Worm (Caenorhabditis elegans) whole organism, young adult: ENCODE measurements around the gene F13A7.7.

Experiments used
- B0019.2 ChIP-seq: fragments of 200-800 bp; sonication (Bioruptor generic); conservative IDR thresholded peaks from 2 replicates; pipeline ENCODE4 v1.3.6; 2022; ENCODE audit warnings: missing genetic modification reagents, missing genetic modification characterization, missing compliant biosample characterization
- B0336.3 ChIP-seq: fragments of 200-800 bp; sonication (Bioruptor generic); IDR thresholded peaks from 2 replicates; pipeline ENCODE4 v1.3.6; 2022; ENCODE audit warnings: missing genetic modification characterization, missing compliant biosample characterization
- C17E4.6 ChIP-seq: fragments of 200-800 bp; sonication (Bioruptor generic); IDR thresholded peaks from 2 replicates; pipeline ENCODE4 v1.3.6; 2022; ENCODE audit warnings: missing genetic modification reagents, missing genetic modification characterization, missing compliant biosample characterization
- F49E8.2 ChIP-seq: sonication (generic microtip); optimal IDR thresholded peaks from 3 replicates; lab custom pipeline; 2017; ENCODE audit warnings: missing genetic modification characterization, mild to moderate bottlenecking, missing compliant biosample characterization, antibody characterized with exemption, moderate library complexity; ENCODE audit not compliant: insufficient read depth
- Y56A3A.18 ChIP-seq: fragments of 200-800 bp; sonication (Bioruptor generic); IDR thresholded peaks from 2 replicates; pipeline ENCODE4 v1.3.6; 2022; ENCODE audit warnings: missing genetic modification reagents, missing genetic modification characterization, missing compliant biosample characterization
- Y67H2A.10 ChIP-seq: fragments of 200-800 bp; sonication (Bioruptor generic); conservative IDR thresholded peaks from 2 replicates; pipeline ENCODE4 v1.3.6; 2022; ENCODE audit warnings: missing genetic modification reagents, missing genetic modification characterization, missing compliant biosample characterization
- Y79H2A.3 ChIP-seq: fragments of 200-800 bp; sonication (Bioruptor generic); conservative IDR thresholded peaks from 2 replicates; pipeline ENCODE4 v1.3.6; 2022; ENCODE audit warnings: missing genetic modification reagents, missing genetic modification characterization, missing compliant biosample characterization
- Y95B8A.8 ChIP-seq: fragments of 200-800 bp; sonication (Bioruptor generic); IDR thresholded peaks from 2 replicates; pipeline ENCODE4 v1.3.6; 2022; ENCODE audit warnings: missing genetic modification reagents, missing genetic modification characterization, missing compliant biosample characterization
- ama-1 ChIP-seq, 3 experiments: fragments of 150-350 bp in 1 of 3; sonication (generic microtip) in 2 of 3; optimal IDR thresholded peaks; 2 replicates each; lab custom pipeline; 2014 to 2018; ENCODE audit warnings: missing biosample characterization in 2 of 3, missing genetic modification characterization in 2 of 3, missing genetic modification reagents in 2 of 3
- atf-7 ChIP-seq: sonication (generic microtip); optimal IDR thresholded peaks from 2 replicates; lab custom pipeline; 2017; ENCODE audit warnings: mild to moderate bottlenecking, missing genetic modification characterization, missing compliant biosample characterization
- athp-1 ChIP-seq: sonication (generic microtip); optimal IDR thresholded peaks from 2 replicates; lab custom pipeline; 2017; ENCODE audit warnings: mild to moderate bottlenecking, missing genetic modification characterization, missing compliant biosample characterization
- attf-6 ChIP-seq: fragments of 200-800 bp; sonication (Bioruptor generic); IDR thresholded peaks from 2 replicates; pipeline ENCODE4 v1.3.6; 2022; ENCODE audit warnings: missing genetic modification reagents, missing genetic modification characterization, missing compliant biosample characterization
- cebp-1 ChIP-seq, 2 experiments: fragments of 200-800 bp in 1 of 2; sonication (Bioruptor generic) in 1 of 2; sonication (generic microtip) in 1 of 2; IDR thresholded peaks in 1 of 2; optimal IDR thresholded peaks in 1 of 2; 2 replicates each; pipeline versions ENCODE4 v1.3.6 to Lab custom; 2017 to 2022; ENCODE audit warnings: missing compliant biosample characterization in 2 of 2, missing genetic modification characterization in 2 of 2, mild to moderate bottlenecking in 1 of 2, missing genetic modification reagents in 1 of 2, moderate library complexity in 1 of 2
- chd-7 ChIP-seq: sonication (generic microtip); optimal IDR thresholded peaks from 2 replicates; lab custom pipeline; 2016; ENCODE audit warnings: mild to moderate bottlenecking, missing genetic modification characterization, moderate library complexity, missing compliant biosample characterization
- die-1 ChIP-seq: sonication (generic microtip); optimal IDR thresholded peaks from 2 replicates; lab custom pipeline; 2016; ENCODE audit warnings: missing genotype, mild to moderate bottlenecking, missing genetic modification characterization, missing compliant biosample characterization
- egl-18 ChIP-seq: fragments of 200-800 bp; sonication (Bioruptor generic); IDR thresholded peaks from 2 replicates; pipeline ENCODE4 v1.3.6; 2022; ENCODE audit warnings: missing genetic modification reagents, missing genetic modification characterization, missing compliant biosample characterization
- him-1 ChIP-seq: sonication (generic microtip); optimal IDR thresholded peaks from 2 replicates; lab custom pipeline; 2016; ENCODE audit warnings: missing genotype, missing genetic modification reagents, missing genetic modification characterization, missing compliant biosample characterization
- hmg-1.2 ChIP-seq: fragments of 200-800 bp; sonication (Bioruptor generic); IDR thresholded peaks from 2 replicates; pipeline ENCODE4 v1.3.6; 2022; ENCODE audit warnings: missing genetic modification reagents, missing genetic modification characterization, missing compliant biosample characterization
- hsf-1 ChIP-seq: fragments of 200-800 bp; sonication (Bioruptor generic); IDR thresholded peaks from 2 replicates; pipeline ENCODE4 v1.3.6; 2022; ENCODE audit warnings: missing genetic modification reagents, missing genetic modification characterization, missing compliant biosample characterization
- lin-40 ChIP-seq: sonication (generic microtip); optimal IDR thresholded peaks from 2 replicates; lab custom pipeline; 2016; ENCODE audit warnings: missing genetic modification characterization, mild to moderate bottlenecking, missing compliant biosample characterization, missing genotype, missing genetic modification reagents
- lir-1 ChIP-seq: fragments of 200-800 bp; sonication (Bioruptor generic); conservative IDR thresholded peaks from 2 replicates; pipeline ENCODE4 v1.3.6; 2022; ENCODE audit warnings: missing genetic modification reagents, missing genetic modification characterization, missing compliant biosample characterization
- lsy-27 ChIP-seq: sonication (generic microtip); optimal IDR thresholded peaks from 2 replicates; lab custom pipeline; 2017; ENCODE audit warnings: missing genetic modification characterization, mild to moderate bottlenecking, missing compliant biosample characterization, antibody characterized with exemption, missing genotype, borderline replicate concordance; ENCODE audit not compliant: insufficient read depth
- mel-28 ChIP-seq: sonication (generic microtip); optimal IDR thresholded peaks from 2 replicates; lab custom pipeline; 2016; ENCODE audit warnings: borderline replicate concordance, mild to moderate bottlenecking, missing genetic modification characterization, missing compliant biosample characterization
- mxl-1 ChIP-seq: sonication (generic microtip); optimal IDR thresholded peaks from 2 replicates; lab custom pipeline; 2016; ENCODE audit warnings: missing genetic modification characterization, missing compliant biosample characterization
- nfya-1 ChIP-seq: sonication (generic microtip); optimal IDR thresholded peaks from 2 replicates; lab custom pipeline; 2017; ENCODE audit warnings: antibody characterized with exemption, missing compliant biosample characterization, missing genetic modification characterization, borderline replicate concordance; ENCODE audit not compliant: insufficient read depth
- nfyb-1 ChIP-seq: fragments of 200-800 bp; sonication (Bioruptor generic); IDR thresholded peaks from 2 replicates; pipeline ENCODE4 v1.3.6; 2022; ENCODE audit warnings: missing genetic modification reagents, missing genetic modification characterization, missing compliant biosample characterization
- nhr-80 ChIP-seq: sonication (generic microtip); optimal IDR thresholded peaks from 2 replicates; lab custom pipeline; 2016; ENCODE audit warnings: missing genetic modification characterization, missing compliant biosample characterization
- rcor-1 ChIP-seq: fragments of 200-800 bp; sonication (Bioruptor generic); IDR thresholded peaks from 2 replicates; pipeline ENCODE4 v1.3.6; 2022; ENCODE audit warnings: missing genetic modification reagents, missing genetic modification characterization, missing compliant biosample characterization
- sdz-38 ChIP-seq: sonication (generic microtip); optimal IDR thresholded peaks from 2 replicates; lab custom pipeline; 2016; ENCODE audit warnings: missing genotype, missing genetic modification characterization, missing compliant biosample characterization
- snpc-1.3 ChIP-seq: sonication (generic microtip); optimal IDR thresholded peaks from 2 replicates; lab custom pipeline; 2017; ENCODE audit warnings: missing genetic modification characterization, mild to moderate bottlenecking, missing compliant biosample characterization, antibody characterized with exemption, moderate library complexity, missing genotype, missing genetic modification reagents; ENCODE audit not compliant: insufficient read depth
- snpc-4 ChIP-seq, 5 experiments: fragments of 150-350 bp in 1 of 5; sonication (generic microtip) in 4 of 5; optimal IDR thresholded peaks; 2 replicates each; lab custom pipeline; 2014 to 2018; ENCODE audit warnings: missing genetic modification characterization in 5 of 5, missing biosample characterization in 3 of 5, antibody characterized with exemption in 2 of 5, mild to moderate bottlenecking in 2 of 5, missing compliant biosample characterization in 2 of 5, missing genotype in 2 of 5, moderate library complexity in 2 of 5, missing genetic modification reagents in 1 of 5
- somi-1 ChIP-seq: fragments of 200-800 bp; sonication (Bioruptor generic); optimal IDR thresholded peaks from 2 replicates; lab custom pipeline; 2018; ENCODE audit warnings: mild to moderate bottlenecking, missing genetic modification characterization, missing compliant biosample characterization
- tbp1 ChIP-seq: fragments of 200-800 bp; sonication (Bioruptor generic); optimal IDR thresholded peaks from 2 replicates; lab custom pipeline; 2018; ENCODE audit warnings: mild to moderate bottlenecking, missing genetic modification characterization, missing compliant biosample characterization
- unc-62 ChIP-seq: fragments of 150-350 bp; optimal IDR thresholded peaks from 2 replicates; lab custom pipeline; 2014; ENCODE audit warnings: missing biosample characterization, missing genetic modification reagents, missing genetic modification characterization
- ztf-26 ChIP-seq: sonication (generic microtip); optimal IDR thresholded peaks from 2 replicates; lab custom pipeline; 2017; ENCODE audit warnings: missing genetic modification characterization, missing compliant biosample characterization
- ztf-28 ChIP-seq: fragments of 200-800 bp; sonication (Bioruptor generic); IDR thresholded peaks from 2 replicates; pipeline ENCODE4 v1.3.6; 2022; ENCODE audit warnings: missing genetic modification reagents, missing genetic modification characterization, missing compliant biosample characterization
- ztf-3 ChIP-seq: fragments of 200-800 bp; sonication (Bioruptor generic); optimal IDR thresholded peaks from 2 replicates; lab custom pipeline; 2018; ENCODE audit warnings: mild to moderate bottlenecking, missing genetic modification characterization, missing compliant biosample characterization

The F13A7.7 gene

ce11 chrV:16368143-16368542 lies 15.5 kb downstream of the F13A7.7 start:
- TF ChIP-seq ztf-26 (tag; lab: Kevin White, UChicago) (no peak), ama-1 (optimal IDR thresholded peaks at IDR 0.05; lab: Kevin White, UChicago) (no peak), ama-1 (GFP tag; optimal IDR thresholded peaks at IDR 0.05; lab: Kevin White, UChicago) (no peak), ztf-3 (GFP tag; lab: Kevin White, UChicago) (no peak), mxl-1 (tag; lab: Kevin White, UChicago) (no peak), Y56A3A.18 (GFP tag; lab: Robert Waterston, UW) (no peak), die-1 (tag; lab: Kevin White, UChicago) (no peak), hsf-1 (no peak), snpc-4 (GFP tag; optimal IDR thresholded peaks at IDR 0.05; lab: Kevin White, UChicago) (no peak), snpc-4 (tag; optimal IDR thresholded peaks at IDR 0.05; lab: Kevin White, UChicago) (no peak), lsy-27 (no peak), F49E8.2 (tag; lab: Kevin White, UChicago) (no peak), snpc-1.3 (tag; lab: Kevin White, UChicago) (no peak), egl-18 (GFP tag; lab: Robert Waterston, UW) (no peak), lin-40 (tag; lab: Kevin White, UChicago) (no peak), nfya-1 (tag; lab: Kevin White, UChicago) (no peak), atf-7 (tag; lab: Kevin White, UChicago) (no peak)

- TF ChIP-seq nfyb-1 (0 out of 2 replicates have a peak, but pooled peaks have one; percentile 14), mel-28 (no peak), Y67H2A.10 (GFP tag; lab: Robert Waterston, UW) (no peak), somi-1 (GFP tag; lab: Kevin White, UChicago) (no peak), Y56A3A.18 (GFP tag; lab: Robert Waterston, UW) (0 out of 2 replicates have a peak, but pooled peaks have one; percentile 42), C17E4.6 (no peak), chd-7 (tag; lab: Kevin White, UChicago) (no peak), lin-40 (tag; lab: Kevin White, UChicago) (no peak), B0019.2 (GFP tag; lab: Robert Waterston, UW) (0 out of 2 replicates have a peak, but pooled peaks have one; percentile 34), sdz-38 (tag; lab: Kevin White, UChicago) (no peak), Y95B8A.8 (GFP tag; lab: Robert Waterston, UW) (0 out of 2 replicates have a peak, but pooled peaks have one; percentile 25), B0336.3 (GFP tag; lab: Robert Waterston, UW) (peak; percentile 21; the same call in 1 of the 2 replicates), ztf-28 (GFP tag; lab: Robert Waterston, UW) (no peak), rcor-1 (GFP tag; lab: Robert Waterston, UW) (no peak), him-1 (no peak), Y79H2A.3 (GFP tag; lab: Robert Waterston, UW) (no peak), tbp1 (no peak)
These were observed 16.1 kb downstream of the F13A7.7 start, which contains the start of gene W08G11.3 for ce11 chrV:16367575-16367974. Gene W08G11.3 (plus strand): TSS chrV:16367681.

ce11 chrV:16361350-16361749 lies 22.3 kb downstream of the F13A7.7 start:
- TF ChIP-seq unc-62 (no peak), attf-6 (GFP tag; lab: Robert Waterston, UW) (no peak), nfyb-1 (peak; percentile 98)

- TF ChIP-seq lir-1 (GFP tag; lab: Robert Waterston, UW) (no peak), lin-40 (tag; lab: Kevin White, UChicago) (peak; percentile 20), athp-1 (tag; lab: Kevin White, UChicago) (no peak), hmg-1.2 (GFP tag; lab: Robert Waterston, UW) (peak; percentile 32; the same call in 1 of the 2 replicates), nhr-80 (tag; lab: Kevin White, UChicago) (peak; percentile 47), cebp-1 (GFP tag; IDR thresholded peaks at IDR 0.05; lab: Robert Waterston, UW) (no peak), cebp-1 (tag; optimal IDR thresholded peaks at IDR 0.05; lab: Kevin White, UChicago) (peak; percentile 4), Y56A3A.18 (GFP tag; lab: Robert Waterston, UW) (0 out of 2 replicates have a peak, but pooled peaks have one; percentile 12)
These were observed 26.4 kb downstream of the F13A7.7 start, which contains the start of gene pptr-1 for ce11 chrV:16357253-16357652. Gene pptr-1 (plus strand): TSS chrV:16357521.
